Worm (Caenorhabditis elegans) whole organism, L4/young adult: ENCODE data around the gene F26A1.3.

Experiments
- dao-5 ChIP-seq: sonication (generic microtip); optimal IDR thresholded peaks from 2 replicates; lab custom pipeline; 2016; ENCODE audit warnings: missing genotype, missing genetic modification characterization, moderate library complexity, missing compliant biosample characterization
- him-1 ChIP-seq: sonication (generic microtip); optimal IDR thresholded peaks from 2 replicates; lab custom pipeline; 2016; ENCODE audit warnings: missing genotype, missing genetic modification reagents, missing genetic modification characterization, missing compliant biosample characterization

- TF ChIP-seq him-1 (tag; lab: Kevin White, UChicago) (no peak), dao-5 (tag; lab: Kevin White, UChicago) (no peak)
Measured at ce11 chrIII:4822140-4822539, 4.6 kb upstream of the F26A1.3 start, which contains the start of gene F26A1.8.
